Worm (Caenorhabditis elegans): ENCODE data around the gene srv-15.

- TF ChIP-seq elt-3 (tag; optimal IDR thresholded peaks at IDR 0.05): no peak
- TF ChIP-seq ces-1 (GFP tag; optimal IDR thresholded peaks at IDR 0.05): no peak
- TF ChIP-seq unc-39 (tag; optimal IDR thresholded peaks at IDR 0.05): no peak
- no peak for TF ChIP-seq snpc-4 (tag; optimal IDR thresholded peaks at IDR 0.05)
- TF ChIP-seq blmp-1 (tag; optimal IDR thresholded peaks at IDR 0.05): no peak
- no peak for TF ChIP-seq unc-62 (GFP tag; optimal IDR thresholded peaks at IDR 0.05)
- TF ChIP-seq cnd-1 (tag; optimal IDR thresholded peaks at IDR 0.05): no peak
- TF ChIP-seq nhr-2 (tag; optimal IDR thresholded peaks at IDR 0.05): no peak
- TF ChIP-seq pha-4 (tag; optimal IDR thresholded peaks at IDR 0.05): no peak
- no peak for TF ChIP-seq nhr-28 (tag; optimal IDR thresholded peaks at IDR 0.05)
- no peak for TF ChIP-seq sem-2 (GFP tag; optimal IDR thresholded peaks at IDR 0.05)
Observed at ce11 chrIV:15937088-15937487, 30.7 kb downstream of the srv-15 start.

Measured in whole organism, mixed stage, embryonic.